Worm (Caenorhabditis elegans): ENCODE measurements around the gene fipr-5.

fipr-5 gene

ce11 chrV:10245615-10246014 is 24.4 kb upstream of the fipr-5 start:
- TF ChIP-seq mab-5 (tag; optimal IDR thresholded peaks at IDR 0.05) = no peak
- TF ChIP-seq nhr-28 (tag; optimal IDR thresholded peaks at IDR 0.05) = no peak
- no peak for TF ChIP-seq unc-62 (GFP tag; optimal IDR thresholded peaks at IDR 0.05)
- TF ChIP-seq nhr-2 (tag; optimal IDR thresholded peaks at IDR 0.05) = no peak
- TF ChIP-seq M03D4.4 (tag; optimal IDR thresholded peaks at IDR 0.05) = no peak

ce11 chrV:10244018-10244720 is 23.0 kb upstream of the fipr-5 start:
- TF ChIP-seq elt-1 (tag; optimal IDR thresholded peaks at IDR 0.05; ENCODE audit: borderline replicate concordance, insufficient read depth) (peak; percentile 54), pha-4 (tag; optimal IDR thresholded peaks at IDR 0.05) (no peak)

ce11 chrV:10243105-10243504 is 21.9 kb upstream of the fipr-5 start, which contains the start of gene C12D8.9:
TSS of gene C12D8.9 (minus strand) at chrV:10243205.
- TF ChIP-seq hlh-1 (tag; optimal IDR thresholded peaks at IDR 0.05) = no peak
- no peak for TF ChIP-seq pha-4 (tag; optimal IDR thresholded peaks at IDR 0.05)
- no peak for TF ChIP-seq ceh-43 (GFP tag; optimal IDR thresholded peaks at IDR 0.05)
- TF ChIP-seq nhr-28 (tag; optimal IDR thresholded peaks at IDR 0.05) = no peak
- no peak for TF ChIP-seq flh-1 (GFP tag; optimal IDR thresholded peaks at IDR 0.05)
- no peak for TF ChIP-seq elt-3 (tag; optimal IDR thresholded peaks at IDR 0.05)
- no peak for TF ChIP-seq drap-1 (GFP tag; optimal IDR thresholded peaks at IDR 0.05)
- no peak for TF ChIP-seq ces-1 (GFP tag; optimal IDR thresholded peaks at IDR 0.05)

ce11 chrV:10241121-10241803 is 20.0 kb upstream of the fipr-5 start, which contains the start of the genes C12D8.21 and col-148:
TSS of gene C12D8.21 (minus strand) at chrV:10241188.
TSS of gene col-148 (plus strand) at chrV:10241753.
- TF ChIP-seq nhr-2 (tag; optimal IDR thresholded peaks at IDR 0.05) (no peak), ceh-83 (GFP tag; optimal IDR thresholded peaks at IDR 0.05) (no peak), cnd-1 (tag; optimal IDR thresholded peaks at IDR 0.05) (no peak), ham-2 (GFP tag; optimal IDR thresholded peaks at IDR 0.05) (no peak), unc-39 (tag; optimal IDR thresholded peaks at IDR 0.05) (no peak), hlh-1 (tag; optimal IDR thresholded peaks at IDR 0.05) (no peak), snpc-4 (tag; optimal IDR thresholded peaks at IDR 0.05) (no peak), ceh-43 (GFP tag; optimal IDR thresholded peaks at IDR 0.05) (no peak), ztf-11 (tag; optimal IDR thresholded peaks at IDR 0.05) (no peak), M03D4.4 (tag; optimal IDR thresholded peaks at IDR 0.05) (no peak), mab-5 (tag; optimal IDR thresholded peaks at IDR 0.05) (no peak), pha-4 (tag; optimal IDR thresholded peaks at IDR 0.05) (no peak)

- TF ChIP-seq mls-2 (tag; optimal IDR thresholded peaks at IDR 0.05) (no peak), lsy-2 (tag; optimal IDR thresholded peaks at IDR 0.05) (no peak), unc-120 (tag; optimal IDR thresholded peaks at IDR 0.05; ENCODE audit: poor library complexity, severe bottlenecking) (no peak), unc-62 (GFP tag; optimal IDR thresholded peaks at IDR 0.05) (no peak)
These were observed 18.6 kb upstream of the fipr-5 start, which contains the start of gene fipr-8 for ce11 chrV:10239861-10240260. TSS of gene fipr-8 (minus strand) at chrV:10239961.

ce11 chrV:10238665-10239064 is 17.4 kb upstream of the fipr-5 start, which contains the start of gene fubl-1:
TSS of gene fubl-1 (minus strand) at chrV:10238866.
- TF ChIP-seq ceh-83 (GFP tag; optimal IDR thresholded peaks at IDR 0.05) (no peak), pha-4 (tag; optimal IDR thresholded peaks at IDR 0.05) (peak; percentile 8), nhr-28 (tag; optimal IDR thresholded peaks at IDR 0.05) (no peak), nhr-12 (tag; optimal IDR thresholded peaks at IDR 0.05) (no peak), nhr-237 (tag; optimal IDR thresholded peaks at IDR 0.05) (no peak), mab-5 (tag; optimal IDR thresholded peaks at IDR 0.05) (no peak), sptf-1 (tag; optimal IDR thresholded peaks at IDR 0.05) (peak; percentile 46), lsy-2 (tag; optimal IDR thresholded peaks at IDR 0.05) (peak; percentile 31), ces-1 (GFP tag; optimal IDR thresholded peaks at IDR 0.05) (peak; percentile 7), ham-2 (GFP tag; optimal IDR thresholded peaks at IDR 0.05) (no peak), flh-1 (GFP tag; optimal IDR thresholded peaks at IDR 0.05) (no peak), lin-32 (GFP tag; optimal IDR thresholded peaks at IDR 0.05) (no peak), nhr-2 (tag; optimal IDR thresholded peaks at IDR 0.05) (no peak), sem-2 (GFP tag; optimal IDR thresholded peaks at IDR 0.05) (no peak), blmp-1 (tag; optimal IDR thresholded peaks at IDR 0.05) (no peak), elt-3 (tag; optimal IDR thresholded peaks at IDR 0.05) (no peak), elt-1 (tag; optimal IDR thresholded peaks at IDR 0.05; ENCODE audit: borderline replicate concordance, insufficient read depth) (no peak), mep-1 (tag; optimal IDR thresholded peaks at IDR 0.05) (peak; percentile 42), M03D4.4 (tag; optimal IDR thresholded peaks at IDR 0.05) (no peak), drap-1 (GFP tag; optimal IDR thresholded peaks at IDR 0.05) (no peak), ceh-39 (tag; optimal IDR thresholded peaks at IDR 0.05) (no peak), zip-8 (tag; optimal IDR thresholded peaks at IDR 0.05) (no peak), nhr-76 (tag; optimal IDR thresholded peaks at IDR 0.05) (no peak), unc-120 (tag; optimal IDR thresholded peaks at IDR 0.05; ENCODE audit: poor library complexity, severe bottlenecking) (no peak), tbx-8 (GFP tag; optimal IDR thresholded peaks at IDR 0.05) (no peak), unc-39 (tag; optimal IDR thresholded peaks at IDR 0.05) (no peak), unc-62 (GFP tag; optimal IDR thresholded peaks at IDR 0.05) (no peak), hlh-1 (tag; optimal IDR thresholded peaks at IDR 0.05) (no peak), ztf-11 (tag; optimal IDR thresholded peaks at IDR 0.05) (no peak), cnd-1 (tag; optimal IDR thresholded peaks at IDR 0.05) (no peak), bed-3 (GFP tag; optimal IDR thresholded peaks at IDR 0.05) (no peak), mls-2 (tag; optimal IDR thresholded peaks at IDR 0.05) (no peak), ceh-43 (GFP tag; optimal IDR thresholded peaks at IDR 0.05) (no peak)
